Fruit fly (Drosophila melanogaster) whole organism, embryonic: ENCODE measurements around the gene mRpL30.

Source experiments
- Adf1 ChIP-seq: fragments of 200-800 bp; sonication (Bioruptor generic); IDR thresholded peaks from 2 replicates; pipeline ENCODE4 v1.3.6; 2022; ENCODE audit warnings: missing biosample characterization, missing genetic modification characterization
- Bgb ChIP-seq: fragments of 200-800 bp; sonication (Bioruptor generic); IDR thresholded peaks from 2 replicates; pipeline ENCODE4 v1.3.6; 2022; ENCODE audit warnings: missing biosample characterization, missing genetic modification characterization; ENCODE audit not compliant: partially characterized antibody
- Blimp-1 ChIP-seq: fragments of 200-800 bp; sonication (Bioruptor generic); optimal IDR thresholded peaks from 3 replicates; lab custom pipeline; 2018; ENCODE audit warnings: missing biosample characterization, missing genetic modification characterization, mild to moderate bottlenecking, moderate library complexity, missing genetic modification reagents
- CG10209 ChIP-seq: fragments of 200-800 bp; sonication (Bioruptor generic); optimal IDR thresholded peaks from 3 replicates; lab custom pipeline; 2017; ENCODE audit warnings: missing biosample characterization, mild to moderate bottlenecking, missing genetic modification characterization, missing genetic modification reagents
- CG12236 ChIP-seq: fragments of 200-800 bp; sonication (Bioruptor generic); optimal IDR thresholded peaks from 2 replicates; lab custom pipeline; 2016; ENCODE audit warnings: missing biosample characterization, missing genetic modification characterization
- CG12659 ChIP-seq: fragments of 200-800 bp; sonication (Bioruptor generic); optimal IDR thresholded peaks from 3 replicates; lab custom pipeline; 2017; ENCODE audit warnings: mild to moderate bottlenecking, missing biosample characterization, missing genetic modification reagents, missing genetic modification characterization
- CG13624 ChIP-seq: fragments of 200-800 bp; sonication (Bioruptor generic); optimal IDR thresholded peaks from 2 replicates; lab custom pipeline; 2016; ENCODE audit warnings: missing biosample characterization, missing genetic modification characterization
- CG14050 ChIP-seq: fragments of 200-800 bp; sonication (Bioruptor generic); IDR thresholded peaks from 3 replicates; pipeline ENCODE4 v1.3.6; 2022; ENCODE audit warnings: missing biosample characterization, missing genetic modification characterization
- CG3065 ChIP-seq: fragments of 200-800 bp; sonication (Bioruptor generic); optimal IDR thresholded peaks from 2 replicates; lab custom pipeline; 2016; ENCODE audit warnings: missing biosample characterization, missing genetic modification characterization
- CG34224 ChIP-seq: fragments of 200-800 bp; sonication (Bioruptor generic); IDR thresholded peaks from 3 replicates; pipeline ENCODE4 v1.3.6; 2022; ENCODE audit warnings: missing biosample characterization, missing genetic modification characterization; ENCODE audit not compliant: partially characterized antibody
- CG34376 ChIP-seq: fragments of 200-800 bp; sonication (Bioruptor generic); optimal IDR thresholded peaks from 2 replicates; lab custom pipeline; 2018; ENCODE audit warnings: missing biosample characterization, mild to moderate bottlenecking, missing genetic modification characterization
- CG6813 ChIP-seq: fragments of 200-800 bp; sonication (Bioruptor generic); optimal IDR thresholded peaks from 2 replicates; lab custom pipeline; 2017; ENCODE audit warnings: missing biosample characterization, missing genetic modification characterization, mild to moderate bottlenecking, moderate library complexity, missing genetic modification reagents
- CG7745 ChIP-seq: fragments of 200-800 bp; sonication (Bioruptor generic); optimal IDR thresholded peaks from 2 replicates; lab custom pipeline; 2018; ENCODE audit warnings: missing biosample characterization, mild to moderate bottlenecking, missing genetic modification characterization, moderate library complexity
- CG7786 ChIP-seq: fragments of 200-800 bp; sonication (Bioruptor generic); optimal IDR thresholded peaks from 2 replicates; lab custom pipeline; 2016; ENCODE audit warnings: missing biosample characterization, missing genetic modification characterization
- CG8281 ChIP-seq: fragments of 200-800 bp; sonication (Bioruptor generic); optimal IDR thresholded peaks from 2 replicates; lab custom pipeline; 2018; ENCODE audit warnings: missing biosample characterization, mild to moderate bottlenecking, missing genetic modification characterization, moderate library complexity
- Camta ChIP-seq: fragments of 200-800 bp; sonication (Bioruptor generic); optimal IDR thresholded peaks from 2 replicates; lab custom pipeline; 2016; ENCODE audit warnings: missing biosample characterization, missing genetic modification characterization
- Dbx ChIP-seq: fragments of 200-800 bp; sonication (Bioruptor generic); IDR thresholded peaks from 3 replicates; pipeline ENCODE4 v1.3.6; 2022; ENCODE audit warnings: missing biosample characterization, missing genetic modification characterization
- Dfd ChIP-seq, 2 experiments: fragments of >200 bp; optimal IDR thresholded peaks; 2 replicates each; lab custom pipeline; 2017; ENCODE audit warnings: missing biosample characterization in 2 of 2, missing genetic modification characterization in 2 of 2
- Dp ChIP-seq: fragments of 200-800 bp; sonication (Bioruptor generic); optimal IDR thresholded peaks from 2 replicates; lab custom pipeline; 2018; ENCODE audit warnings: missing biosample characterization, mild to moderate bottlenecking, missing genetic modification characterization, moderate library complexity
- Drgx ChIP-seq: fragments of 200-800 bp; sonication (Bioruptor generic); IDR thresholded peaks from 2 replicates; pipeline ENCODE4 v1.3.6; 2022; ENCODE audit warnings: missing biosample characterization, missing genetic modification characterization
- Hmx ChIP-seq: fragments of 200-800 bp; sonication (Bioruptor generic); optimal IDR thresholded peaks from 2 replicates; lab custom pipeline; 2016; ENCODE audit warnings: missing biosample characterization, missing genetic modification characterization
- Hr3 ChIP-seq: fragments of 200-800 bp; sonication (Bioruptor generic); optimal IDR thresholded peaks from 3 replicates; lab custom pipeline; 2016; ENCODE audit warnings: missing biosample characterization, missing genetic modification characterization
- Mes4 ChIP-seq: fragments of 200-800 bp; sonication (Bioruptor generic); optimal IDR thresholded peaks from 2 replicates; lab custom pipeline; 2016; ENCODE audit warnings: missing biosample characterization, missing genetic modification characterization
- NC2α ChIP-seq: fragments of 200-800 bp; sonication (Bioruptor generic); optimal IDR thresholded peaks from 2 replicates; lab custom pipeline; 2016; ENCODE audit warnings: missing biosample characterization, missing genetic modification characterization
- NFAT ChIP-seq: fragments of 200-800 bp; sonication (Bioruptor generic); IDR thresholded peaks from 2 replicates; pipeline ENCODE4 v1.3.6; 2022; ENCODE audit warnings: missing biosample characterization, missing genetic modification characterization
- Sox100B ChIP-seq: fragments of 200-800 bp; sonication (Bioruptor generic); optimal IDR thresholded peaks from 3 replicates; lab custom pipeline; 2018; ENCODE audit warnings: missing biosample characterization, mild to moderate bottlenecking, missing genetic modification characterization
- Sry-β ChIP-seq: fragments of 200-800 bp; sonication (Bioruptor generic); optimal IDR thresholded peaks from 2 replicates; lab custom pipeline; 2018; ENCODE audit warnings: missing biosample characterization, mild to moderate bottlenecking, missing genetic modification characterization, moderate library complexity
- Usf ChIP-seq: fragments of 200-800 bp; sonication (Bioruptor generic); optimal IDR thresholded peaks from 2 replicates; lab custom pipeline; 2017; ENCODE audit warnings: missing genotype, missing biosample characterization, missing genetic modification characterization
- ase ChIP-seq: fragments of 200-800 bp; sonication (Bioruptor generic); IDR thresholded peaks from 3 replicates; pipeline ENCODE4 v1.3.6; 2022; ENCODE audit warnings: missing biosample characterization, missing genetic modification characterization
- btn ChIP-seq: fragments of 200-800 bp; sonication (Bioruptor generic); optimal IDR thresholded peaks from 2 replicates; lab custom pipeline; 2016; ENCODE audit warnings: missing biosample characterization, missing genetic modification characterization
- dati ChIP-seq: fragments of 200-800 bp; sonication (Bioruptor generic); IDR thresholded peaks from 2 replicates; pipeline ENCODE4 v1.3.6; 2022; ENCODE audit warnings: missing biosample characterization, missing genetic modification characterization
- eve ChIP-seq, 2 experiments: fragments of >200 bp; optimal IDR thresholded peaks; 2 replicates each; lab custom pipeline; 2017; ENCODE audit warnings: missing biosample characterization in 2 of 2, missing genetic modification characterization in 2 of 2
- eyg ChIP-seq: fragments of 200-800 bp; sonication (Bioruptor generic); optimal IDR thresholded peaks from 3 replicates; lab custom pipeline; 2016; ENCODE audit warnings: missing biosample characterization, missing genetic modification characterization
- fd3F ChIP-seq: fragments of 200-800 bp; sonication (Bioruptor generic); optimal IDR thresholded peaks from 2 replicates; lab custom pipeline; 2018; ENCODE audit warnings: missing biosample characterization, mild to moderate bottlenecking, missing genetic modification characterization, moderate library complexity
- fd64A ChIP-seq: fragments of 200-800 bp; sonication (Bioruptor generic); optimal IDR thresholded peaks from 3 replicates; lab custom pipeline; 2018; ENCODE audit warnings: missing biosample characterization, mild to moderate bottlenecking, missing genetic modification characterization
- gcm ChIP-seq: fragments of 200-800 bp; sonication (Bioruptor generic); optimal IDR thresholded peaks from 2 replicates; lab custom pipeline; 2019; ENCODE audit warnings: missing biosample characterization, mild to moderate bottlenecking, missing genetic modification characterization, moderate library complexity
- hbn ChIP-seq: fragments of 200-800 bp; sonication (Bioruptor generic); IDR thresholded peaks from 2 replicates; pipeline ENCODE4 v1.3.6; 2022; ENCODE audit warnings: missing biosample characterization, missing genetic modification characterization; ENCODE audit not compliant: partially characterized antibody
- insv ChIP-seq, 2 experiments: fragments of 200-800 bp; sonication (Bioruptor generic); optimal IDR thresholded peaks; 3 replicates each; lab custom pipeline; 2016 to 2018; ENCODE audit warnings: missing biosample characterization in 2 of 2, missing genetic modification characterization in 2 of 2
- lab ChIP-seq: fragments of 200-800 bp; sonication (Bioruptor generic); optimal IDR thresholded peaks from 3 replicates; lab custom pipeline; 2017; ENCODE audit warnings: missing biosample characterization, missing genetic modification characterization, mild to moderate bottlenecking, moderate library complexity, missing genetic modification reagents
- lilli ChIP-seq: fragments of 200-800 bp; sonication (Bioruptor generic); optimal IDR thresholded peaks from 3 replicates; lab custom pipeline; 2016; ENCODE audit warnings: missing biosample characterization, missing genetic modification characterization
- luna ChIP-seq: fragments of 200-800 bp; sonication (Bioruptor generic); optimal IDR thresholded peaks from 2 replicates; lab custom pipeline; 2016; ENCODE audit warnings: missing biosample characterization, missing genetic modification characterization
- mam ChIP-seq: fragments of 200-800 bp; sonication (Bioruptor generic); optimal IDR thresholded peaks from 3 replicates; lab custom pipeline; 2016; ENCODE audit warnings: missing biosample characterization, missing genetic modification characterization
- peb ChIP-seq: fragments of 200-800 bp; sonication (Bioruptor generic); IDR thresholded peaks from 2 replicates; pipeline ENCODE4 v1.3.6; 2022; ENCODE audit warnings: missing biosample characterization, missing genetic modification characterization
- sens-2 ChIP-seq: fragments of 200-800 bp; sonication (Bioruptor generic); IDR thresholded peaks from 2 replicates; pipeline ENCODE4 v1.3.6; 2022; ENCODE audit warnings: missing biosample characterization, missing genetic modification characterization
- sima ChIP-seq: fragments of 200-800 bp; sonication (Bioruptor generic); optimal IDR thresholded peaks from 2 replicates; lab custom pipeline; 2016; ENCODE audit warnings: missing biosample characterization, missing genetic modification characterization
- tap ChIP-seq: fragments of 200-800 bp; optimal IDR thresholded peaks from 3 replicates; lab custom pipeline; 2019; ENCODE audit warnings: missing biosample characterization, mild to moderate bottlenecking, missing genetic modification characterization, moderate library complexity
- tio ChIP-seq: fragments of 200-800 bp; sonication (Bioruptor generic); optimal IDR thresholded peaks from 2 replicates; lab custom pipeline; 2017; ENCODE audit warnings: missing biosample characterization, missing genetic modification characterization, inconsistent platforms
- tll ChIP-seq, 2 experiments: fragments of 200-800 bp in 1 of 2; fragments of >200 bp in 1 of 2; sonication (Bioruptor generic) in 1 of 2; optimal IDR thresholded peaks; 2 replicates each; lab custom pipeline; 2017 to 2019; ENCODE audit warnings: missing biosample characterization in 2 of 2, missing genetic modification characterization in 2 of 2, mild to moderate bottlenecking in 1 of 2, moderate library complexity in 1 of 2
- unc-4 ChIP-seq: fragments of 200-800 bp; sonication (Bioruptor generic); IDR thresholded peaks from 2 replicates; pipeline ENCODE4 v1.3.6; 2022; ENCODE audit warnings: missing biosample characterization, missing genetic modification characterization; ENCODE audit not compliant: partially characterized antibody
- vvl ChIP-seq: fragments of 200-800 bp; sonication (Bioruptor generic); IDR thresholded peaks from 2 replicates; pipeline ENCODE4 v1.3.6; 2022; ENCODE audit warnings: missing biosample characterization, missing genetic modification characterization
- zfh1 ChIP-seq: fragments of 200-800 bp; sonication (Bioruptor generic); IDR thresholded peaks from 3 replicates; pipeline ENCODE4 v1.3.6; 2022; ENCODE audit warnings: missing biosample characterization, missing genetic modification characterization

mRpL30 gene

dm6 chrX:4610481-4610880 lies 37.2 kb upstream of the mRpL30 start (continued):
- no peak for TF ChIP-seq CG3065 (GFP tag; lab: Kevin White, UChicago)
- TF ChIP-seq btn (GFP tag; lab: Kevin White, UChicago) = no peak
- TF ChIP-seq CG34376 (GFP tag; lab: Kevin White, UChicago) = no peak
- no peak for TF ChIP-seq Dfd (GFP tag; optimal IDR thresholded peaks at IDR 0.05; lab: Kevin White, UChicago)
- TF ChIP-seq hbn (GFP tag; lab: Robert Waterston, UW) = no peak
- no peak for TF ChIP-seq CG8281
- no peak for TF ChIP-seq Hmx (GFP tag; lab: Kevin White, UChicago)
- TF ChIP-seq fd3F (GFP tag; lab: Kevin White, UChicago) = no peak
- TF ChIP-seq CG12236 = no peak
- TF ChIP-seq Sox100B (GFP tag; lab: Kevin White, UChicago) = peak; percentile 8
- TF ChIP-seq CG14050 (GFP tag; lab: Robert Waterston, UW) = 0 out of 3 replicates have a peak, but pooled peaks have one; percentile 12
- TF ChIP-seq Adf1 = no peak
- no peak for TF ChIP-seq fd64A
- no peak for TF ChIP-seq zfh1 (GFP tag; lab: Robert Waterston, UW)
- TF ChIP-seq Camta = peak; percentile 40
- no peak for TF ChIP-seq CG34224
- no peak for TF ChIP-seq Hr3
- no peak for TF ChIP-seq Drgx (GFP tag; lab: Robert Waterston, UW)
- TF ChIP-seq luna = peak; percentile 3
- no peak for TF ChIP-seq vvl (GFP tag; lab: Robert Waterston, UW)
- peak; percentile 46 for TF ChIP-seq CG10209 (GFP tag; lab: Kevin White, UChicago)
- no peak for TF ChIP-seq NC2α (GFP tag; lab: Kevin White, UChicago)
- TF ChIP-seq Sry-β (GFP tag; lab: Kevin White, UChicago) = no peak
- peak; percentile 18 for TF ChIP-seq CG7786
- no peak for TF ChIP-seq Mes4 (GFP tag; lab: Kevin White, UChicago)
- no peak for TF ChIP-seq insv (GFP tag; optimal IDR thresholded peaks at IDR 0.05; lab: Kevin White, UChicago)
- TF ChIP-seq lilli (GFP tag; lab: Kevin White, UChicago) = no peak
- no peak for TF ChIP-seq ase (GFP tag; lab: Robert Waterston, UW)
- TF ChIP-seq lab (GFP tag; lab: Kevin White, UChicago) = peak; percentile 86
- TF ChIP-seq Blimp-1 (GFP tag; lab: Kevin White, UChicago) = no peak
- peak; percentile 11 for TF ChIP-seq tio (GFP tag; lab: Kevin White, UChicago)
- 0 out of 3 replicates have a peak, but pooled peaks have one; percentile 23 for TF ChIP-seq Dbx (GFP tag; lab: Robert Waterston, UW)
- no peak for TF ChIP-seq Dp (GFP tag; lab: Kevin White, UChicago)
- TF ChIP-seq peb = no peak
- TF ChIP-seq eyg (GFP tag; lab: Kevin White, UChicago) = peak; percentile 18
- TF ChIP-seq unc-4 (GFP tag; lab: Robert Waterston, UW) = no peak
- peak; percentile 39 for TF ChIP-seq CG6813 (GFP tag; lab: Kevin White, UChicago)
- no peak for TF ChIP-seq tll (GFP tag; optimal IDR thresholded peaks at IDR 0.05; lab: Kevin White, UChicago)
- no peak for TF ChIP-seq CG7745
- TF ChIP-seq Bgb (GFP tag; lab: Robert Waterston, UW) = no peak
- no peak for TF ChIP-seq mam (GFP tag; lab: Kevin White, UChicago)
- no peak for TF ChIP-seq gcm
- no peak for TF ChIP-seq dati (GFP tag; lab: Robert Waterston, UW)
- TF ChIP-seq tap (tag; lab: Kevin White, UChicago) = no peak
- no peak for TF ChIP-seq CG13624
- peak in 1 of 2 experiments; percentile 10 for TF ChIP-seq eve (GFP tag; optimal IDR thresholded peaks at IDR 0.05; lab: Kevin White, UChicago)
- no peak for TF ChIP-seq sens-2 (GFP tag; lab: Robert Waterston, UW)
- TF ChIP-seq NFAT (GFP tag; lab: Robert Waterston, UW) = no peak
- TF ChIP-seq CG12659 (GFP tag; lab: Kevin White, UChicago) = peak; percentile 5
- no peak for TF ChIP-seq sima
- TF ChIP-seq Usf = no peak
